Worm (Caenorhabditis elegans): ENCODE measurements around the gene acs-4.

Gene acs-4

DNA sequence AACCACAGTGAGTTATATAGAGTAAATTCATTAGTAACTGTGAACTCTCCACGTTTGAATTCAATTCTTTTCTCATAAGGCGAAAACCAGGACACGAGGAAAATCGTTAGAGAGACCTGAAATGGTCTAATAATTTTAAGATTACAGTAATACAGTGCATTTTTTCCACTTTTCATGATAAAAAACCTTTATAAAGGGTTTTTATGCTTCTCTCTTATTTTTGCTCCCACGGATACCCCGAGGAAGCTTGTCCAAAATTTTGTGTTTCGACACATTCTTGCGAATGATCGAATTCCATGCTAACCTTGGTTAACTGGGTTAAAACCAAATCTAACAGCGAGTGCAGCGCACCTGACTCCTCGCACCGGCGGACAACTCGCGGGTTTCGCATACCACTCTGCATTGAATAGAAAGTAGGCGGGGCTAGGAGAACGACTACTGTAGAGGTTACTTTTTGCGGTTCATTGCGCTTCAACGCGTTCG is 27.4 kb upstream of the acs-4 start (continued):
- TF ChIP-seq sem-4 (tag; optimal IDR thresholded peaks at IDR 0.05) (no peak), ceh-16 (tag; optimal IDR thresholded peaks at IDR 0.05) (peak; percentile 17), egl-27 (tag; optimal IDR thresholded peaks at IDR 0.05) (no peak), unc-62 (GFP tag; optimal IDR thresholded peaks at IDR 0.05) (no peak), mbf-1 (tag; optimal IDR thresholded peaks at IDR 0.05) (no peak), nhr-6 (tag; optimal IDR thresholded peaks at IDR 0.05) (no peak), snpc-4 (tag; optimal IDR thresholded peaks at IDR 0.05) (peak; percentile 96), gmeb-1 (tag; optimal IDR thresholded peaks at IDR 0.05) (peak; percentile 21), lin-11 (tag; optimal IDR thresholded peaks at IDR 0.05) (no peak), nhr-23 (tag; optimal IDR thresholded peaks at IDR 0.05) (no peak), F13H6.1 (tag; optimal IDR thresholded peaks at IDR 0.05) (peak; percentile 12), nhr-77 (tag; optimal IDR thresholded peaks at IDR 0.05) (no peak), ceh-82 (tag; optimal IDR thresholded peaks at IDR 0.05) (no peak), elt-3 (tag; optimal IDR thresholded peaks at IDR 0.05) (no peak), mdl-1 (tag; optimal IDR thresholded peaks at IDR 0.05) (no peak), dmd-4 (tag; optimal IDR thresholded peaks at IDR 0.05) (no peak), skn-1 (tag; optimal IDR thresholded peaks at IDR 0.05) (no peak), mab-5 (tag; optimal IDR thresholded peaks at IDR 0.05) (no peak), ZK546.5 (tag; optimal IDR thresholded peaks at IDR 0.05) (no peak), aly-2 (tag; optimal IDR thresholded peaks at IDR 0.05) (no peak), C34F6.9 (tag; optimal IDR thresholded peaks at IDR 0.05) (no peak), sma-9 (GFP tag; optimal IDR thresholded peaks at IDR 0.05) (peak; percentile 35), sma-9 (tag; optimal IDR thresholded peaks at IDR 0.05) (no peak), nhr-21 (tag; optimal IDR thresholded peaks at IDR 0.05) (peak; percentile 29)

DNA sequence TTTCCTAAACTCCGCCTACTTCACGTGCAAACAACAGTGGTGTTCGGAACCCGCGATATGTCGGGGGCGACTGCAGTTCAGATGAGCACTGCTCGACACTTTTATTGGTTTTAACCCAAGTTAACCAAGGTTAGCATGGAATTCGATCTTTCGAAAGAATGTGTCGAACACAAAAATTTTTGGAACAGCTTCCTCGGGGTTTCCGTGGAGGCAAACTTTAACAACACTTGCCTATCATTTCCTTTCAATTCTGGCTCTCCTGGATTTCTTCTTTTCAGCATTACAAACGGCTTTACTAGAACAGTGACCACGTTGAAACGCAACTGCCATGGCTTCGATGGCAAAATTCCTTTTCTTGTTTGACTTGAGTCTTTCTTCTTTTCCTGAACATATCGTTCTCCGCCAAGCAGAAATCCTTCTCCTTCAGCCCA is 26.3 kb upstream of the acs-4 start:
- TF ChIP-seq ama-1 (optimal IDR thresholded peaks at IDR 0.05) (peak; percentile 91), unc-39 (tag; optimal IDR thresholded peaks at IDR 0.05) (no peak), ztf-1 (GFP tag; conservative IDR thresholded peaks at IDR 0.05) (no peak), blmp-1 (tag; optimal IDR thresholded peaks at IDR 0.05; ENCODE audit: insufficient read depth) (no peak), ztf-4 (tag; optimal IDR thresholded peaks at IDR 0.05) (no peak), ceh-16 (tag; optimal IDR thresholded peaks at IDR 0.05) (no peak), ceh-82 (tag; optimal IDR thresholded peaks at IDR 0.05) (no peak), nhr-129 (tag; optimal IDR thresholded peaks at IDR 0.05) (peak; percentile 26), Y55F3AM.14 (GFP tag; optimal IDR thresholded peaks at IDR 0.05) (no peak), lin-39 (tag; optimal IDR thresholded peaks at IDR 0.05) (no peak), elt-1 (tag; optimal IDR thresholded peaks at IDR 0.05) (no peak), sma-9 (GFP tag; optimal IDR thresholded peaks at IDR 0.05) (peak; percentile 77), sma-9 (tag; optimal IDR thresholded peaks at IDR 0.05) (no peak), zag-1 (tag; optimal IDR thresholded peaks at IDR 0.05) (no peak), sma-3 (GFP tag; optimal IDR thresholded peaks at IDR 0.05) (peak; percentile 31), lin-13 (GFP tag; optimal IDR thresholded peaks at IDR 0.05) (no peak), mdl-1 (tag; optimal IDR thresholded peaks at IDR 0.05) (peak in 1 of 2 experiments; percentile 47), crh-2 (tag; optimal IDR thresholded peaks at IDR 0.05) (peak; percentile 56), nhr-23 (tag; optimal IDR thresholded peaks at IDR 0.05) (no peak), unc-62 (GFP tag; optimal IDR thresholded peaks at IDR 0.05) (no peak), nhr-10 (tag; optimal IDR thresholded peaks at IDR 0.05) (peak; percentile 38), nhr-6 (tag; optimal IDR thresholded peaks at IDR 0.05) (no peak), aly-2 (tag; optimal IDR thresholded peaks at IDR 0.05) (no peak), R02D3.7 (tag; optimal IDR thresholded peaks at IDR 0.05) (no peak), snpc-4 (tag; optimal IDR thresholded peaks at IDR 0.05) (peak; percentile 97), peb-1 (tag; optimal IDR thresholded peaks at IDR 0.05) (no peak), mbf-1 (tag; optimal IDR thresholded peaks at IDR 0.05) (no peak), nhr-25 (tag; optimal IDR thresholded peaks at IDR 0.05) (no peak), alr-1 (tag; optimal IDR thresholded peaks at IDR 0.05) (no peak), skn-1 (tag; optimal IDR thresholded peaks at IDR 0.05) (no peak), nhr-237 (tag; optimal IDR thresholded peaks at IDR 0.05) (no peak), fos-1 (tag; optimal IDR thresholded peaks at IDR 0.05) (peak; percentile 25), mab-5 (tag; optimal IDR thresholded peaks at IDR 0.05) (no peak), dmd-4 (tag; optimal IDR thresholded peaks at IDR 0.05) (no peak), ztf-11 (tag; optimal IDR thresholded peaks at IDR 0.05) (no peak), gmeb-1 (tag; optimal IDR thresholded peaks at IDR 0.05) (peak; percentile 72), F13H6.1 (tag; optimal IDR thresholded peaks at IDR 0.05) (peak; percentile 39), lsy-2 (tag; optimal IDR thresholded peaks at IDR 0.05) (peak; percentile 12 to 58), nhr-21 (tag; optimal IDR thresholded peaks at IDR 0.05) (peak; percentile 25), egl-27 (tag; optimal IDR thresholded peaks at IDR 0.05) (peak; percentile 70), nhr-11 (tag; optimal IDR thresholded peaks at IDR 0.05) (no peak), sem-4 (tag; optimal IDR thresholded peaks at IDR 0.05) (no peak), C34F6.9 (tag; optimal IDR thresholded peaks at IDR 0.05) (no peak), lin-11 (tag; optimal IDR thresholded peaks at IDR 0.05) (no peak), unc-55 (GFP tag; optimal IDR thresholded peaks at IDR 0.05) (no peak), nhr-12 (tag; optimal IDR thresholded peaks at IDR 0.05) (no peak), ZK546.5 (tag; optimal IDR thresholded peaks at IDR 0.05) (no peak), elt-3 (tag; optimal IDR thresholded peaks at IDR 0.05) (no peak), nhr-77 (tag; optimal IDR thresholded peaks at IDR 0.05) (no peak)

All from whole organism, L2 larva.